Fruit fly (Drosophila melanogaster): ENCODE results near the gene Acbp2.

The Acbp2 gene

DNA sequence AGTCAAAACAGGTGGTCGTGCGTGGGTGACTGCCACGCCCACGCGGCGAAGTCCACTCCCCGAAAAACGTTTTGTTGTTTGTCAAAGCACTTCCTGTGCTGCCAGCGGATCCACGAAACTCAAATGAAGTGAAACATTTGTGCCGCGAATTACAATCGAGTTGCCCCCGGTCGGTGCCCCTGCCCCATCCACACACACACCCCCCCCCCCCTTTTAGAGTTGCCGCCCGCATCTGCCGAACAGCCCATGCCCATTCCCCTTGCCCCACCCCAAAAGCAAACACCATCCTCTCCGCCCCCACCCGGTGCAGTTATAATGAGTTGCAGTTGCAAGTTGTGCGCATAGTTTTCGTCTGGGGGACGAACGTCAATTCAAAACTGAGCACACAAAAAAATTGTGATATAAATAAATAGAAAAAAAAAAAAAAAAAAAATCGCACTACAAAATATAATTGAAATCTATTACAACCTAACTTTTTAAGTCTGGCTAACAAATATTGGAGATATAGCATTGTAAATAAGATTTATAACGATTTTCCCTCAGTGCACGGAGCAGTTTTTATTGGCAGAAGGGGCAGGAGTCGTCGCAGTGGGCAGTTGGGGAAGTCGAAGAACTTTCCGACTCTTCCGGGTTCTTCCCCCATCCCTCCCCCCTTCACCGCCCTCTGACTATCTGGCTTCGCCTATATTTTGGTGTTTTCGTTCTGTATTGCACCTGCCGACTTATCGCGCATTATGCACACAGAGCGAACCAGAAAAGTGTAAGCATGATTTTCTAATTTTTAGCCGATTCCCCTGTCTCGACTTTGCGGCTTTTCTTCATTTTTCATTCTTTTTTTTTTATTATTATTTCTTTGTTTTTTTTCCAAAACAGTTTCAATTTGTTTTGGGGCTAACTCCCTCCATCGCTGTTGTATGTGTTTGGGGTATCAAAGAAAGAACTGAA is 20.1 kb downstream of the Acbp2 start (continued):
- TF ChIP-seq Rfx (GFP tag; IDR thresholded peaks at IDR 0.05) (no peak), trem (tag; optimal IDR thresholded peaks at IDR 0.05) (peak; percentile 66), Gug (GFP tag; IDR thresholded peaks at IDR 0.05) (no peak), shn (GFP tag; optimal IDR thresholded peaks at IDR 0.05) (no peak), grau (tag; optimal IDR thresholded peaks at IDR 0.05) (peak; percentile 51), HHEX (GFP tag; optimal IDR thresholded peaks at IDR 0.05) (no peak), CG17612 (GFP tag; IDR thresholded peaks at IDR 0.05) (no peak), CG4328 (GFP tag; optimal IDR thresholded peaks at IDR 0.05) (no peak), CG17385 (GFP tag; optimal IDR thresholded peaks at IDR 0.05) (peak; percentile 39), CG7745 (tag; optimal IDR thresholded peaks at IDR 0.05) (peak; percentile 53), Doc3 (GFP tag; IDR thresholded peaks at IDR 0.05; ENCODE audit: partially characterized antibody) (no peak), jumu (GFP tag; optimal IDR thresholded peaks at IDR 0.05) (no peak), fru (optimal IDR thresholded peaks at IDR 0.05) (no peak), Ada2b (GFP tag; IDR thresholded peaks at IDR 0.05) (no peak), Hand (GFP tag; optimal IDR thresholded peaks at IDR 0.05) (no peak), zfh2 (GFP tag; optimal IDR thresholded peaks at IDR 0.05) (no peak), CG16815 (GFP tag; optimal IDR thresholded peaks at IDR 0.05) (peak; percentile 29), CG2712 (tag; optimal IDR thresholded peaks at IDR 0.05) (peak; percentile 89), CG15514 (GFP tag; optimal IDR thresholded peaks at IDR 0.05) (no peak), Drgx (GFP tag; IDR thresholded peaks at IDR 0.05) (peak; percentile 84), Awh (GFP tag; IDR thresholded peaks at IDR 0.05) (no peak), z (GFP tag; IDR thresholded peaks at IDR 0.05) (no peak), Hr78 (GFP tag; optimal IDR thresholded peaks at IDR 0.05) (peak in 1 of 2 experiments; percentile 5), fd96Cb (tag; optimal IDR thresholded peaks at IDR 0.05) (peak; percentile 70), da (GFP tag; optimal IDR thresholded peaks at IDR 0.05) (no peak), Optix (GFP tag; IDR thresholded peaks at IDR 0.05) (peak; percentile 52; the same call in 1 of the 3 replicates), ac (GFP tag; optimal IDR thresholded peaks at IDR 0.05) (no peak), CG4730 (GFP tag; IDR thresholded peaks at IDR 0.05) (peak; percentile 48; the same call in 1 of the 2 replicates), ems (GFP tag; optimal IDR thresholded peaks at IDR 0.05) (no peak), Pdp1 (GFP tag; optimal IDR thresholded peaks at IDR 0.05) (peak; percentile 10 to 27), fd102C (GFP tag; optimal IDR thresholded peaks at IDR 0.05) (no peak), pho (GFP tag; optimal IDR thresholded peaks at IDR 0.05) (no peak), CG18619 (GFP tag; optimal IDR thresholded peaks at IDR 0.05) (no peak), CG10147 (GFP tag; optimal IDR thresholded peaks at IDR 0.05) (no peak), peb (GFP tag; IDR thresholded peaks at IDR 0.05) (peak; percentile 73), E2f1 (GFP tag; IDR thresholded peaks at IDR 0.05) (peak; percentile 65), hkb (optimal IDR thresholded peaks at IDR 0.05) (no peak), hkb (GFP tag; IDR thresholded peaks at IDR 0.05) (peak; percentile 68), crp (GFP tag; optimal IDR thresholded peaks at IDR 0.05) (no peak), CG8765 (GFP tag; IDR thresholded peaks at IDR 0.05) (no peak), CG11696 (GFP tag; IDR thresholded peaks at IDR 0.05) (0 out of 2 replicates have a peak, but pooled peaks have one; percentile 9), CG13624 (GFP tag; optimal IDR thresholded peaks at IDR 0.05) (no peak), CG10209 (GFP tag; optimal IDR thresholded peaks at IDR 0.05) (peak; percentile 53), CG13775 (GFP tag; optimal IDR thresholded peaks at IDR 0.05) (peak; percentile 23), sd (tag; optimal IDR thresholded peaks at IDR 0.05) (no peak), dimm (GFP tag; IDR thresholded peaks at IDR 0.05) (0 out of 2 replicates have a peak, but pooled peaks have one; percentile 10), CG5180 (GFP tag; optimal IDR thresholded peaks at IDR 0.05) (no peak), CG14710 (tag; optimal IDR thresholded peaks at IDR 0.05) (peak; percentile 72), CG16779 (GFP tag; IDR thresholded peaks at IDR 0.05) (no peak)
